Worm (Caenorhabditis elegans) whole organism, L2 larva: ENCODE measurements around the gene exos-7.

Source experiments
- nhr-11 ChIP-seq: fragments of 150-350 bp; optimal IDR thresholded peaks from 2 replicates; lab custom pipeline; 2014; ENCODE audit warnings: missing biosample characterization, missing genetic modification characterization
- nhr-12 ChIP-seq: fragments of 150-350 bp; optimal IDR thresholded peaks from 2 replicates; lab custom pipeline; 2014; ENCODE audit warnings: missing biosample characterization, missing genetic modification characterization
- ztf-1 ChIP-seq: fragments of 200-800 bp; sonication (Bioruptor generic); conservative IDR thresholded peaks from 2 replicates; pipeline ENCODE4 v1.3.6; 2022; ENCODE audit warnings: missing genetic modification characterization, missing compliant biosample characterization

- TF ChIP-seq nhr-12 (tag; lab: Kevin White, UChicago) (no peak), ztf-1 (no peak), nhr-11 (no peak)
Observed at ce11 chrV:20807038-20807437, 31.6 kb upstream of the exos-7 start, which contains the start of gene Y44A6D.6.
